5 worm cellular contexts compared by ENCODE assay signal in the genomic region with DNA sequence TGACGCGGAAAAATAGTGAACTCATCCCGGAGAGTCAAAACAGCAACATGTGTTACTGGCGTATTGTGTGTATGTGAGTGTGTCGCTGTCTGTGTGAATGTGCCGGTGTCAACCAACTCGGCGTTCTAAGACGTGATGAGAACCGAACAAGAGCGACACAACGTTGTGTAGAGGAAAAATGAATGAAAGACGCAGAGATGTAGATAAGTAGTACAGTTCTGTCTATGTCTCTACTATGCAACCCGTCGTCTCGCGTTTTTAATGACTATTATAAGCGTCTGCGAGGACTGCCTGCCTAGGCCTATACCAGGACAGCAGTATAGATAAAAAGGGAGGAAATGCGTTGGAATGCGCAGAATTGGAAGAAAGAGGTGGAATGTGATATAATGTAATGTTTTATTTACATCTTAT.
TF ChIP-seq lines count a peak whose summit lies in the region.

No protein-coding gene starts in this region.

TF ChIP-seq in whole organism, L1 larva, 84 proteins besides CTCF, POLR2A, EP300 and RAD21 (continues in another document):
- TF ChIP-seq blmp-1 (tag; optimal IDR thresholded peaks at IDR 0.05; lab: Kevin White, UChicago) (peak; percentile 50), lir-3 (tag; optimal IDR thresholded peaks at IDR 0.05; lab: Kevin White, UChicago; ENCODE audit: poor library complexity) (no peak), swsn-7 (tag; optimal IDR thresholded peaks at IDR 0.05; lab: Kevin White, UChicago) (no peak), fkh-10 (GFP tag; optimal IDR thresholded peaks at IDR 0.05; lab: Kevin White, UChicago) (no peak), C16A3.4 (tag; optimal IDR thresholded peaks at IDR 0.05; lab: Kevin White, UChicago) (no peak), pax-3 (tag; optimal IDR thresholded peaks at IDR 0.05; lab: Kevin White, UChicago) (no peak), egl-27 (tag; optimal IDR thresholded peaks at IDR 0.05; lab: Kevin White, UChicago) (no peak), mdl-1 (tag; optimal IDR thresholded peaks at IDR 0.05; lab: Kevin White, UChicago) (no peak), ceh-63 (GFP tag; optimal IDR thresholded peaks at IDR 0.05; lab: Kevin White, UChicago) (no peak), sup-37 (GFP tag; optimal IDR thresholded peaks at IDR 0.05; lab: Kevin White, UChicago) (no peak), nhr-76 (tag; optimal IDR thresholded peaks at IDR 0.05; lab: Kevin White, UChicago) (no peak), nhr-12 (tag; optimal IDR thresholded peaks at IDR 0.05; lab: Kevin White, UChicago) (no peak), mep-1 (tag; optimal IDR thresholded peaks at IDR 0.05; lab: Kevin White, UChicago) (peak; percentile 64), dsc-1 (tag; optimal IDR thresholded peaks at IDR 0.05; lab: Kevin White, UChicago) (peak; percentile 22), jun-1 (tag; optimal IDR thresholded peaks at IDR 0.05; lab: Kevin White, UChicago) (no peak), tbx-2 (tag; optimal IDR thresholded peaks at IDR 0.05; lab: Kevin White, UChicago) (no peak), isw-1 (GFP tag; IDR thresholded peaks at IDR 0.05; lab: Robert Waterston, UW) (no peak), irx-1 (tag; optimal IDR thresholded peaks at IDR 0.05; lab: Kevin White, UChicago) (no peak)

TF ChIP-seq in whole organism, L3 larva, 47 proteins besides CTCF, POLR2A, EP300 and RAD21 (continues in another document):
- peak; percentile 2 for TF ChIP-seq egl-27 (tag; optimal IDR thresholded peaks at IDR 0.05; lab: Kevin White, UChicago)
- TF ChIP-seq nhr-43 (tag; optimal IDR thresholded peaks at IDR 0.05; lab: Kevin White, UChicago; ENCODE audit: poor library complexity, severe bottlenecking), result no peak
- TF ChIP-seq nhr-28 (tag; optimal IDR thresholded peaks at IDR 0.05; lab: Kevin White, UChicago), result no peak
- peak; percentile 34 for TF ChIP-seq nhr-23 (tag; optimal IDR thresholded peaks at IDR 0.05; lab: Kevin White, UChicago)
- TF ChIP-seq R02D3.7 (tag; optimal IDR thresholded peaks at IDR 0.05; lab: Kevin White, UChicago), result no peak
- peak; percentile 81 for TF ChIP-seq egl-5 (tag; optimal IDR thresholded peaks at IDR 0.05; lab: Kevin White, UChicago)
- peak; percentile 11 for TF ChIP-seq skn-1 (tag; optimal IDR thresholded peaks at IDR 0.05; lab: Kevin White, UChicago)
- peak; percentile 74 for TF ChIP-seq elt-2 (tag; optimal IDR thresholded peaks at IDR 0.05; lab: Kevin White, UChicago)
- TF ChIP-seq eor-1 (tag; optimal IDR thresholded peaks at IDR 0.05; lab: Kevin White, UChicago), result no peak
- no peak for TF ChIP-seq ceh-28 (tag; optimal IDR thresholded peaks at IDR 0.05; lab: Kevin White, UChicago)
- peak; percentile 42 for TF ChIP-seq hmg-11 (tag; optimal IDR thresholded peaks at IDR 0.05; lab: Kevin White, UChicago)
- peak; percentile 20 for TF ChIP-seq nfya-1 (tag; optimal IDR thresholded peaks at IDR 0.05; lab: Kevin White, UChicago; ENCODE audit: insufficient read depth)
- no peak for TF ChIP-seq ama-1 (optimal IDR thresholded peaks at IDR 0.05; lab: Kevin White, UChicago)
- TF ChIP-seq nhr-12 (tag; optimal IDR thresholded peaks at IDR 0.05; lab: Kevin White, UChicago), result no peak
- no peak for TF ChIP-seq nhr-237 (tag; optimal IDR thresholded peaks at IDR 0.05; lab: Kevin White, UChicago)
- TF ChIP-seq nhr-25 (tag; optimal IDR thresholded peaks at IDR 0.05; lab: Kevin White, UChicago), result peak; percentile 50
- peak; percentile 53 for TF ChIP-seq pqm-1 (tag; optimal IDR thresholded peaks at IDR 0.05; lab: Kevin White, UChicago)
- TF ChIP-seq snpc-4 (tag; optimal IDR thresholded peaks at IDR 0.05; lab: Kevin White, UChicago), result peak; percentile 29

TF ChIP-seq in whole organism, early embryonic, 17 proteins besides CTCF, POLR2A, EP300 and RAD21:
- TF ChIP-seq tbx-11 (GFP tag; IDR thresholded peaks at IDR 0.05; lab: Robert Waterston, UW) (no peak), flt-1 (GFP tag; IDR thresholded peaks at IDR 0.05; lab: Robert Waterston, UW) (no peak), sea-1 (GFP tag; conservative IDR thresholded peaks at IDR 0.05; lab: Robert Waterston, UW) (no peak), hnd-1 (tag; optimal IDR thresholded peaks at IDR 0.05; lab: Kevin White, UChicago) (no peak), F13C5.2 (tag; optimal IDR thresholded peaks at IDR 0.05; lab: Kevin White, UChicago) (peak; percentile 9), ceh-36 (tag; optimal IDR thresholded peaks at IDR 0.05; lab: Kevin White, UChicago) (no peak), ceh-13 (GFP tag; optimal IDR thresholded peaks at IDR 0.05; lab: Kevin White, UChicago) (no peak), ets-7 (tag; optimal IDR thresholded peaks at IDR 0.05; lab: Kevin White, UChicago) (no peak), hmbx-1 (tag; optimal IDR thresholded peaks at IDR 0.05; lab: Kevin White, UChicago) (no peak), hmg-4 (GFP tag; optimal IDR thresholded peaks at IDR 0.05; lab: Kevin White, UChicago) (peak; percentile 67)
TF ChIP-seq in whole organism, early embryonic: peak in this region for 2.

TF ChIP-seq in whole organism, midembryonic, 9 proteins besides CTCF, POLR2A, EP300 and RAD21:
- no peak for TF ChIP-seq ztf-23 (GFP tag; IDR thresholded peaks at IDR 0.05; lab: Robert Waterston, UW)
- TF ChIP-seq cog-1 (tag; optimal IDR thresholded peaks at IDR 0.05; lab: Kevin White, UChicago), result peak; percentile 64

TF ChIP-seq in whole organism, young adult, 124 proteins besides CTCF, POLR2A, EP300 and RAD21 (continues in another document):
- peak; percentile 60; the same call in 1 of the 2 replicates for TF ChIP-seq hmg-1.2 (GFP tag; IDR thresholded peaks at IDR 0.05; lab: Robert Waterston, UW)
- TF ChIP-seq gei-17 (GFP tag; optimal IDR thresholded peaks at IDR 0.05; lab: Kevin White, UChicago), result no peak
- no peak for TF ChIP-seq egrh-3 (GFP tag; IDR thresholded peaks at IDR 0.05; lab: Robert Waterston, UW)
- no peak for TF ChIP-seq mcd-1 (GFP tag; IDR thresholded peaks at IDR 0.05; lab: Robert Waterston, UW)
- TF ChIP-seq unc-62 (GFP tag; optimal IDR thresholded peaks at IDR 0.05; lab: Kevin White, UChicago), result no peak
- TF ChIP-seq let-607 (tag; optimal IDR thresholded peaks at IDR 0.05; lab: Kevin White, UChicago), result peak in 1 of 2 experiments; percentile 22
- TF ChIP-seq ztf-18 (tag; optimal IDR thresholded peaks at IDR 0.05; lab: Kevin White, UChicago), result no peak
- no peak for TF ChIP-seq madf-10 (tag; optimal IDR thresholded peaks at IDR 0.05; lab: Kevin White, UChicago)
- no peak for TF ChIP-seq C17E4.6 (GFP tag; IDR thresholded peaks at IDR 0.05; lab: Robert Waterston, UW)
- TF ChIP-seq K12H6.12 (tag; optimal IDR thresholded peaks at IDR 0.05; lab: Kevin White, UChicago), result peak; percentile 60
- TF ChIP-seq unc-130 (GFP tag; optimal IDR thresholded peaks at IDR 0.05; lab: Kevin White, UChicago), result no peak
- no peak for TF ChIP-seq dpl-1 (GFP tag; optimal IDR thresholded peaks at IDR 0.05; lab: Kevin White, UChicago)
- 0 out of 2 replicates have a peak, but pooled peaks have one; percentile 28 for TF ChIP-seq rcor-1 (GFP tag; IDR thresholded peaks at IDR 0.05; lab: Robert Waterston, UW)
- TF ChIP-seq efl-1 (GFP tag; optimal IDR thresholded peaks at IDR 0.05; lab: Kevin White, UChicago), result no peak
- TF ChIP-seq ceh-40 (GFP tag; IDR thresholded peaks at IDR 0.05; lab: Robert Waterston, UW), result no peak
- no peak for TF ChIP-seq pha-4 (tag; optimal IDR thresholded peaks at IDR 0.05; lab: Kevin White, UChicago)
- no peak for TF ChIP-seq K11D2.4 (GFP tag; IDR thresholded peaks at IDR 0.05; lab: Robert Waterston, UW)
- no peak for TF ChIP-seq egl-44 (GFP tag; IDR thresholded peaks at IDR 0.05; lab: Robert Waterston, UW)
- TF ChIP-seq atf-7 (tag; optimal IDR thresholded peaks at IDR 0.05; lab: Kevin White, UChicago), result peak; percentile 12
- TF ChIP-seq sptf-2 (GFP tag; optimal IDR thresholded peaks at IDR 0.05; lab: Kevin White, UChicago), result no peak
- no peak for TF ChIP-seq ekl-4 (GFP tag; IDR thresholded peaks at IDR 0.05; lab: Robert Waterston, UW)
- TF ChIP-seq F23B12.7 (tag; optimal IDR thresholded peaks at IDR 0.05; lab: Kevin White, UChicago; ENCODE audit: insufficient read depth), result no peak
- no peak for TF ChIP-seq C06A6.2 (GFP tag; conservative IDR thresholded peaks at IDR 0.05; lab: Robert Waterston, UW)
- TF ChIP-seq athp-1 (tag; optimal IDR thresholded peaks at IDR 0.05; lab: Kevin White, UChicago), result no peak
- no peak for TF ChIP-seq Y56A3A.18 (GFP tag; IDR thresholded peaks at IDR 0.05; lab: Robert Waterston, UW)
- TF ChIP-seq snpc-1.1 (tag; optimal IDR thresholded peaks at IDR 0.05; lab: Kevin White, UChicago; ENCODE audit: insufficient read depth), result no peak
- no peak for TF ChIP-seq aptf-2 (GFP tag; conservative IDR thresholded peaks at IDR 0.05; lab: Robert Waterston, UW)
- TF ChIP-seq zim-3 (tag; optimal IDR thresholded peaks at IDR 0.05; lab: Kevin White, UChicago), result no peak
- TF ChIP-seq ztf-6 (GFP tag; IDR thresholded peaks at IDR 0.05; lab: Robert Waterston, UW), result no peak
- no peak for TF ChIP-seq hlh-26 (GFP tag; conservative IDR thresholded peaks at IDR 0.05; lab: Robert Waterston, UW)
- no peak for TF ChIP-seq nfya-2 (GFP tag; IDR thresholded peaks at IDR 0.05; lab: Robert Waterston, UW)
- no peak for TF ChIP-seq F57A8.1 (GFP tag; optimal IDR thresholded peaks at IDR 0.05; lab: Kevin White, UChicago)
- TF ChIP-seq mes-4 (tag; optimal IDR thresholded peaks at IDR 0.05; lab: Kevin White, UChicago), result no peak
- no peak for TF ChIP-seq nfya-1 (tag; optimal IDR thresholded peaks at IDR 0.05; lab: Kevin White, UChicago; ENCODE audit: borderline replicate concordance, insufficient read depth)
- TF ChIP-seq nhr-120 (GFP tag; IDR thresholded peaks at IDR 0.05; lab: Robert Waterston, UW), result no peak
- TF ChIP-seq lsy-27 (tag; optimal IDR thresholded peaks at IDR 0.05; lab: Kevin White, UChicago; ENCODE audit: borderline replicate concordance, insufficient read depth), result no peak
- TF ChIP-seq Y95B8A.8 (GFP tag; IDR thresholded peaks at IDR 0.05; lab: Robert Waterston, UW), result no peak
- peak; percentile 29 for TF ChIP-seq lin-40 (tag; optimal IDR thresholded peaks at IDR 0.05; lab: Kevin White, UChicago)
- peak; percentile 77 for TF ChIP-seq nhr-80 (tag; optimal IDR thresholded peaks at IDR 0.05; lab: Kevin White, UChicago)
- TF ChIP-seq snpc-3.4 (tag; optimal IDR thresholded peaks at IDR 0.05; lab: Kevin White, UChicago), result no peak
- TF ChIP-seq somi-1 (GFP tag; optimal IDR thresholded peaks at IDR 0.05; lab: Kevin White, UChicago), result no peak
- TF ChIP-seq ceh-100 (GFP tag; IDR thresholded peaks at IDR 0.05; lab: Robert Waterston, UW), result no peak
- TF ChIP-seq die-1 (tag; optimal IDR thresholded peaks at IDR 0.05; lab: Kevin White, UChicago), result no peak
- TF ChIP-seq ama-1 (optimal IDR thresholded peaks at IDR 0.05; lab: Kevin White, UChicago), result no peak
- no peak for TF ChIP-seq ama-1 (GFP tag; optimal IDR thresholded peaks at IDR 0.05; lab: Kevin White, UChicago)
- no peak for TF ChIP-seq dox-1 (GFP tag; IDR thresholded peaks at IDR 0.05; lab: Robert Waterston, UW)
